Worm (Caenorhabditis elegans) whole organism, L4 larva: ENCODE data around the gene rskd-1.

Experiments used
- mep-1 ChIP-seq: fragments of 150-350 bp; sonication (generic microtip); optimal IDR thresholded peaks from 3 replicates; lab custom pipeline; 2014; ENCODE audit warnings: missing biosample characterization, missing genetic modification characterization
- nhr-48 ChIP-seq: sonication (generic microtip); optimal IDR thresholded peaks from 2 replicates; lab custom pipeline; 2016; ENCODE audit warnings: mild to moderate bottlenecking, missing genetic modification characterization, missing compliant biosample characterization
- unc-39 ChIP-seq: sonication (generic microtip); optimal IDR thresholded peaks from 2 replicates; lab custom pipeline; 2017; ENCODE audit warnings: missing biosample characterization, missing genetic modification characterization

DNA sequence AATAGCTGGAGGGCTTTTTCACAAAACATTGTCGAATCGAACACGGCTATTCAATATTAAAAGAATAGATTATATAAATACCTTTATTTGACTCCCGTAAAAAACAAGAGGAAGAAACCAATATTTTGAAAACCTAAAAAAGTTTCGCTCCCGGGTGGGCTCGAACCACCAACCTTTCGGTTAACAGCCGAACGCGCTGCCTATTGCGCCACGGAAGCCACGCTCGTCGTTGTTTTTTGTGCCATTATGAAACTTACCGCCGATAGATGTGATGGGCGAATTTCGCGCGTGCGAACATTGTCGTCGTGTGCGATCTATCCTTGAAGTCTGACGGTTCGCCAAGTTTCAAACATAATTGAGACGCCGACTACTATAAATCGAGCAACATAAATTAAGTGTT lies 43.4 kb upstream of the rskd-1 start:
- TF ChIP-seq unc-39 (tag; lab: Kevin White, UChicago): no peak
- TF ChIP-seq nhr-48 (tag; lab: Kevin White, UChicago): no peak
- TF ChIP-seq mep-1: no peak
